Worm (Caenorhabditis elegans) whole organism, L3 larva: ENCODE results near the gene C17C3.5.

Source experiments
- ZK546.5 ChIP-seq: sonication (generic microtip); optimal IDR thresholded peaks from 2 replicates; lab custom pipeline; 2017; ENCODE audit warnings: missing biosample characterization, missing genetic modification characterization
- ama-1 ChIP-seq: fragments of 150-350 bp; optimal IDR thresholded peaks from 2 replicates; lab custom pipeline; 2018
- ceh-82 ChIP-seq: fragments of 150-350 bp; optimal IDR thresholded peaks from 2 replicates; lab custom pipeline; 2014; ENCODE audit warnings: missing biosample characterization, missing genetic modification characterization
- pqm-1 ChIP-seq: fragments of 150-350 bp; optimal IDR thresholded peaks from 2 replicates; lab custom pipeline; 2017; ENCODE audit warnings: missing biosample characterization, missing genetic modification characterization, inconsistent platforms
- ztf-11 ChIP-seq: fragments of 150-350 bp; optimal IDR thresholded peaks from 2 replicates; lab custom pipeline; 2014; ENCODE audit warnings: missing biosample characterization, missing genetic modification characterization

ce11 chrII:5518910-5519309 is 32.7 kb upstream of the C17C3.5 start, which contains the start of gene ZK177.2:
- TF ChIP-seq pqm-1 (tag; lab: Kevin White, UChicago) = no peak
- TF ChIP-seq ama-1 = no peak
- TF ChIP-seq ceh-82 (tag; lab: Kevin White, UChicago) = no peak
- TF ChIP-seq ZK546.5 (tag; lab: Kevin White, UChicago) = no peak
- no peak for TF ChIP-seq ztf-11
